Worm (Caenorhabditis elegans) whole organism, early embryonic: ENCODE data around the gene C05D2.8.

Experiments used
- B0310.2 ChIP-seq: sonication (generic microtip); optimal IDR thresholded peaks from 2 replicates; lab custom pipeline; 2016; ENCODE audit warnings: mild to moderate bottlenecking, missing genetic modification characterization, missing compliant biosample characterization
- F13C5.2 ChIP-seq: sonication (generic microtip); optimal IDR thresholded peaks from 2 replicates; lab custom pipeline; 2017; ENCODE audit warnings: mild to moderate bottlenecking, missing genetic modification characterization, inconsistent platforms, missing compliant biosample characterization
- aly-1 ChIP-seq: sonication (generic microtip); optimal IDR thresholded peaks from 2 replicates; lab custom pipeline; 2016; ENCODE audit warnings: missing genetic modification characterization, missing compliant biosample characterization
- ama-1 ChIP-seq: fragments of 150-350 bp; optimal IDR thresholded peaks from 2 replicates; lab custom pipeline; 2014
- ceh-13 ChIP-seq: fragments of 200-800 bp; sonication (Bioruptor generic); optimal IDR thresholded peaks from 2 replicates; lab custom pipeline; 2018; ENCODE audit warnings: mild to moderate bottlenecking, missing genetic modification characterization, missing compliant biosample characterization
- ceh-36 ChIP-seq: sonication (generic microtip); optimal IDR thresholded peaks from 2 replicates; lab custom pipeline; 2016; ENCODE audit warnings: missing genetic modification characterization, inconsistent platforms, missing compliant biosample characterization
- ets-7 ChIP-seq: sonication (generic microtip); optimal IDR thresholded peaks from 2 replicates; lab custom pipeline; 2016; ENCODE audit warnings: missing genotype, missing genetic modification characterization, missing compliant biosample characterization
- flt-1 ChIP-seq: fragments of 200-800 bp; sonication (Bioruptor generic); IDR thresholded peaks from 2 replicates; pipeline ENCODE4 v1.3.6; 2022; ENCODE audit warnings: missing genetic modification characterization, missing compliant biosample characterization
- hmbx-1 ChIP-seq: sonication (generic microtip); optimal IDR thresholded peaks from 2 replicates; lab custom pipeline; 2016; ENCODE audit warnings: mild to moderate bottlenecking, missing genetic modification characterization, missing compliant biosample characterization
- hmg-4 ChIP-seq: fragments of 200-800 bp; sonication (Bioruptor generic); optimal IDR thresholded peaks from 2 replicates; lab custom pipeline; 2018; ENCODE audit warnings: mild to moderate bottlenecking, missing genetic modification characterization, missing compliant biosample characterization
- hnd-1 ChIP-seq: sonication (generic microtip); optimal IDR thresholded peaks from 2 replicates; lab custom pipeline; 2016; ENCODE audit warnings: missing genetic modification characterization, missing compliant biosample characterization
- pes-1 ChIP-seq: fragments of 200-800 bp; sonication (Bioruptor generic); IDR thresholded peaks from 2 replicates; pipeline ENCODE4 v1.3.6; 2022; ENCODE audit warnings: missing genetic modification reagents, missing genetic modification characterization, missing compliant biosample characterization
- scrt-1 ChIP-seq: fragments of 200-800 bp; sonication (Bioruptor generic); IDR thresholded peaks from 2 replicates; pipeline ENCODE4 v1.3.6; 2022; ENCODE audit warnings: missing genetic modification characterization, missing compliant biosample characterization
- sea-1 ChIP-seq: fragments of 200-800 bp; sonication (Bioruptor generic); conservative IDR thresholded peaks from 2 replicates; pipeline ENCODE4 v1.3.6; 2022; ENCODE audit warnings: missing genetic modification characterization, missing compliant biosample characterization
- tbx-11 ChIP-seq: fragments of 200-800 bp; sonication (Bioruptor generic); IDR thresholded peaks from 2 replicates; pipeline ENCODE4 v1.3.6; 2022; ENCODE audit warnings: missing genetic modification characterization, missing compliant biosample characterization
- tbx-37 ChIP-seq: fragments of 200-800 bp; sonication (Bioruptor generic); conservative IDR thresholded peaks from 2 replicates; pipeline ENCODE4 v1.3.6; 2022; ENCODE audit warnings: missing genetic modification reagents, missing genetic modification characterization, missing compliant biosample characterization
- tra-4 ChIP-seq: sonication (generic microtip); optimal IDR thresholded peaks from 2 replicates; lab custom pipeline; 2017; ENCODE audit warnings: missing genetic modification characterization, missing compliant biosample characterization

C05D2.8 gene

ce11 chrIII:5584647-5585046 lies 25.5 kb downstream of the C05D2.8 start, which contains the start of gene F56D2.3:
TSS of gene F56D2.3 (plus strand) at chrIII:5584947.
- TF ChIP-seq pes-1 (no peak), tbx-37 (GFP tag; lab: Robert Waterston, UW) (no peak), hmg-4 (GFP tag; lab: Kevin White, UChicago) (no peak), ceh-36 (tag; lab: Kevin White, UChicago) (no peak), tbx-11 (GFP tag; lab: Robert Waterston, UW) (no peak), ama-1 (lab: Kevin White, UChicago) (no peak), ceh-13 (GFP tag; lab: Kevin White, UChicago) (no peak), hmbx-1 (tag; lab: Kevin White, UChicago) (no peak), tra-4 (tag; lab: Kevin White, UChicago) (no peak), scrt-1 (no peak), hnd-1 (no peak), sea-1 (no peak), F13C5.2 (no peak), B0310.2 (no peak), flt-1 (no peak), ets-7 (tag; lab: Kevin White, UChicago) (no peak)

- no peak for TF ChIP-seq scrt-1
- TF ChIP-seq tra-4 (tag; lab: Kevin White, UChicago): no peak
These were observed 27.4 kb downstream of the C05D2.8 start, which contains the start of the genes F56D2.8 and uev-2 for ce11 chrIII:5582766-5583165. TSS of gene F56D2.8 (minus strand) at chrIII:5582866. TSS of gene uev-2 (plus strand) at chrIII:5583125.

- TF ChIP-seq flt-1 (no peak), tbx-11 (GFP tag; lab: Robert Waterston, UW) (no peak), sea-1 (no peak), ets-7 (tag; lab: Kevin White, UChicago) (no peak), pes-1 (no peak), ceh-13 (GFP tag; lab: Kevin White, UChicago) (no peak), F13C5.2 (no peak), B0310.2 (no peak), tbx-37 (GFP tag; lab: Robert Waterston, UW) (no peak), tra-4 (tag; lab: Kevin White, UChicago) (no peak), aly-1 (tag; lab: Kevin White, UChicago) (no peak), ceh-36 (tag; lab: Kevin White, UChicago) (no peak)
These were observed 29.1 kb downstream of the C05D2.8 start, which contains the start of gene F56D2.5 for ce11 chrIII:5581049-5581448. TSS of gene F56D2.5 (minus strand) at chrIII:5581419.

- TF ChIP-seq aly-1 (tag; lab: Kevin White, UChicago) (no peak), tbx-11 (GFP tag; lab: Robert Waterston, UW) (no peak), hnd-1 (no peak), scrt-1 (no peak), hmbx-1 (tag; lab: Kevin White, UChicago) (no peak), pes-1 (no peak), ama-1 (lab: Kevin White, UChicago) (no peak), tra-4 (tag; lab: Kevin White, UChicago) (no peak), tbx-37 (GFP tag; lab: Robert Waterston, UW) (no peak), sea-1 (no peak), flt-1 (no peak), ceh-36 (tag; lab: Kevin White, UChicago) (no peak), ceh-13 (GFP tag; lab: Kevin White, UChicago) (no peak), F13C5.2 (no peak), hmg-4 (GFP tag; lab: Kevin White, UChicago) (no peak), ets-7 (tag; lab: Kevin White, UChicago) (no peak), B0310.2 (no peak)
These were observed 36.5 kb downstream of the C05D2.8 start, which contains the start of gene molo-1 for ce11 chrIII:5573694-5574093. TSS of gene molo-1 (plus strand) at chrIII:5573994.

ce11 chrIII:5572806-5573205 lies 37.3 kb downstream of the C05D2.8 start:
- TF ChIP-seq scrt-1 (no peak), aly-1 (tag; lab: Kevin White, UChicago) (no peak), ceh-13 (GFP tag; lab: Kevin White, UChicago) (no peak), tra-4 (tag; lab: Kevin White, UChicago) (no peak), F13C5.2 (no peak), tbx-11 (GFP tag; lab: Robert Waterston, UW) (no peak), ceh-36 (tag; lab: Kevin White, UChicago) (no peak), sea-1 (no peak), hmg-4 (GFP tag; lab: Kevin White, UChicago) (no peak), hmbx-1 (tag; lab: Kevin White, UChicago) (no peak), ama-1 (lab: Kevin White, UChicago) (no peak), hnd-1 (no peak), ets-7 (tag; lab: Kevin White, UChicago) (no peak), B0310.2 (no peak), tbx-37 (GFP tag; lab: Robert Waterston, UW) (no peak)

- no peak for TF ChIP-seq sea-1
- no peak for TF ChIP-seq B0310.2
- TF ChIP-seq tbx-11 (GFP tag; lab: Robert Waterston, UW): no peak
- TF ChIP-seq tbx-37 (GFP tag; lab: Robert Waterston, UW): no peak
- no peak for TF ChIP-seq hnd-1
- TF ChIP-seq F13C5.2: no peak
- no peak for TF ChIP-seq aly-1 (tag; lab: Kevin White, UChicago)
- TF ChIP-seq hmg-4 (GFP tag; lab: Kevin White, UChicago): no peak
- TF ChIP-seq ama-1 (lab: Kevin White, UChicago): no peak
- no peak for TF ChIP-seq scrt-1
- TF ChIP-seq flt-1: no peak
- no peak for TF ChIP-seq pes-1
- TF ChIP-seq hmbx-1 (tag; lab: Kevin White, UChicago): no peak
- TF ChIP-seq tra-4 (tag; lab: Kevin White, UChicago): no peak
- no peak for TF ChIP-seq ceh-36 (tag; lab: Kevin White, UChicago)
- no peak for TF ChIP-seq ceh-13 (GFP tag; lab: Kevin White, UChicago)
These were observed 39.2 kb downstream of the C05D2.8 start for ce11 chrIII:5570814-5571443.

ce11 chrIII:5568679-5569078 lies 41.5 kb downstream of the C05D2.8 start, which contains the start of gene nspb-12:
TSS of gene nspb-12 (minus strand) at chrIII:5568779.
- TF ChIP-seq pes-1 (no peak), ama-1 (lab: Kevin White, UChicago) (no peak), sea-1 (no peak), flt-1 (no peak), F13C5.2 (no peak), ets-7 (tag; lab: Kevin White, UChicago) (no peak), tbx-11 (GFP tag; lab: Robert Waterston, UW) (no peak), tbx-37 (GFP tag; lab: Robert Waterston, UW) (no peak), aly-1 (tag; lab: Kevin White, UChicago) (no peak), hnd-1 (no peak), tra-4 (tag; lab: Kevin White, UChicago) (no peak), scrt-1 (no peak)
